Worm (Caenorhabditis elegans): ENCODE measurements around the gene srw-11.

DNA sequence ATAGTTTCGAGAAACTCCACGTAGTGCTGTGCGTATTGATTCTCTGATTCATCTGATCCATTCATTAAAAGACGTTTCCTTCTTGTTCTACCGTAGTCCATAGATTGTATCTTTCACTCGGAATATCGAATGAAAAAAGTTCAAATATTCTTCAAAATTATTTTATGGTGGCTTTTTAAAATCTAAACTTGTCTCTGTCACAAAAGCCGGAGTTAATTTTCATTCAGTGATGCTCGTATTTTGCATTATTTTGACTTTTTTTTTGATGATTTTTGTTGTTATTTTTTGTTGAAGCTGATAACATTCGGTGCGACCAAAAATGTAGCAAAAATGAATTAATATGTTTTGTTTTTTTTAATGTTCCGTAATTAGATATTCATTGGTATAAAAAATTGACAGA is 4.5 kb downstream of the srw-11 start, which contains the start of gene nhr-164:
- TF ChIP-seq ztf-29 (GFP tag; IDR thresholded peaks at IDR 0.05) (no peak), ztf-23 (GFP tag; IDR thresholded peaks at IDR 0.05) (no peak), ref-1 (GFP tag; conservative IDR thresholded peaks at IDR 0.05) (no peak), flt-1 (GFP tag; IDR thresholded peaks at IDR 0.05) (no peak), med-1 (GFP tag; optimal IDR thresholded peaks at IDR 0.05; ENCODE audit: insufficient read depth) (no peak), cog-1 (tag; optimal IDR thresholded peaks at IDR 0.05) (no peak)
